Fruit fly (Drosophila melanogaster): ENCODE measurements around the gene obst-F.

DNA sequence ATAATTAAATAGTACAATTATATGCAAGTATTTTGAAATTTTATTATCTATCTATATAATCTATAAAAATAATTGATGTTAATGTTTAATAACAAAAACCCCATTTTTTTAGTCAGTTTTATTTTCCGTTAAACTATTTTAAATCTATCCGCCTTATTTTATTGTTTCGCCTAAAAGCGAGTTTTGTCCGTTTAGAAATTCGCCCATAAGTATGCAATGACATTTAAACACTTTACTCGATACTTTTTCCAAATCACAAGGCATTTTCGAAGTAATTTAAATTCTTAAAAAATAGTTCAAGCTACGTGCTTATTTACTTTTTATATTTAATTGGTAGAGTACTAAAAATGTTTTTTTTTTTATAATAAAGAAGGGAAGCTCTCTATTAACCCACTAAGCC is 19.5 kb upstream of the obst-F start:
- TF ChIP-seq bab1 (GFP tag; optimal IDR thresholded peaks at IDR 0.05) = no peak
- no peak for TF ChIP-seq ovo (GFP tag; optimal IDR thresholded peaks at IDR 0.05)
- no peak for TF ChIP-seq kay (GFP tag; ENCODE audit: borderline replicate concordance)
- no peak for TF ChIP-seq CG7101 (tag; optimal IDR thresholded peaks at IDR 0.05)
- TF ChIP-seq CG11617 (GFP tag; optimal IDR thresholded peaks at IDR 0.05) = no peak
- no peak for TF ChIP-seq Crg-1 (GFP tag; optimal IDR thresholded peaks at IDR 0.05)
- TF ChIP-seq CG12768 (GFP tag; optimal IDR thresholded peaks at IDR 0.05) = no peak
- no peak for TF ChIP-seq CG1620 (GFP tag; optimal IDR thresholded peaks at IDR 0.05)
- no peak for TF ChIP-seq toe (GFP tag; optimal IDR thresholded peaks at IDR 0.05)

Data from whole organism, adult.